Fruit fly (Drosophila melanogaster) whole organism, embryonic: ENCODE measurements around the gene Ssl2.
A peak's percentile ranks its signal among the peaks of the same experiment; 100 is the strongest.

Source experiments
- Adf1 ChIP-seq: fragments of 200-800 bp; sonication (Bioruptor generic); IDR thresholded peaks from 2 replicates; pipeline ENCODE4 v1.3.6; 2022; ENCODE audit warnings: missing biosample characterization, missing genetic modification characterization
- CG10431 ChIP-seq: fragments of 200-800 bp; sonication (Bioruptor generic); optimal IDR thresholded peaks from 3 replicates; lab custom pipeline; 2018; ENCODE audit warnings: missing biosample characterization, mild to moderate bottlenecking, missing genetic modification characterization
- CG10654 ChIP-seq: fragments of 200-800 bp; sonication (Bioruptor generic); optimal IDR thresholded peaks from 2 replicates; lab custom pipeline; 2016; ENCODE audit warnings: missing biosample characterization, missing genetic modification characterization
- CG11696 ChIP-seq: fragments of 200-800 bp; sonication (Bioruptor generic); IDR thresholded peaks from 2 replicates; pipeline ENCODE4 v1.3.6; 2022; ENCODE audit warnings: missing biosample characterization, missing genetic modification characterization
- CG12659 ChIP-seq: fragments of 200-800 bp; sonication (Bioruptor generic); optimal IDR thresholded peaks from 3 replicates; lab custom pipeline; 2017; ENCODE audit warnings: mild to moderate bottlenecking, missing biosample characterization, missing genetic modification reagents, missing genetic modification characterization
- CG15601 ChIP-seq: fragments of 200-800 bp; sonication (Bioruptor generic); optimal IDR thresholded peaks from 3 replicates; lab custom pipeline; 2019; ENCODE audit warnings: missing biosample characterization, mild to moderate bottlenecking, missing genetic modification characterization, moderate library complexity
- CG1603 ChIP-seq: fragments of 200-800 bp; sonication (Bioruptor generic); optimal IDR thresholded peaks from 2 replicates; lab custom pipeline; 2019; ENCODE audit warnings: missing biosample characterization, mild to moderate bottlenecking, missing genetic modification characterization, moderate library complexity
- CG16813 ChIP-seq: fragments of 200-800 bp; sonication (Bioruptor generic); IDR thresholded peaks from 3 replicates; pipeline ENCODE4 v1.3.6; 2022; ENCODE audit warnings: missing biosample characterization, missing genetic modification characterization; ENCODE audit not compliant: partially characterized antibody
- CG18476 ChIP-seq: fragments of 200-800 bp; sonication (Bioruptor generic); optimal IDR thresholded peaks from 2 replicates; lab custom pipeline; 2016; ENCODE audit warnings: missing biosample characterization, mild to moderate bottlenecking, missing genetic modification characterization
- CG18764 ChIP-seq: fragments of 200-800 bp; sonication (Bioruptor generic); optimal IDR thresholded peaks from 3 replicates; lab custom pipeline; 2016; ENCODE audit warnings: missing biosample characterization, missing genetic modification characterization
- CG2120 ChIP-seq: fragments of 200-800 bp; sonication (Bioruptor generic); optimal IDR thresholded peaks from 3 replicates; lab custom pipeline; 2016; ENCODE audit warnings: missing biosample characterization, missing genetic modification characterization
- CG2202 ChIP-seq: fragments of 200-800 bp; sonication (Bioruptor generic); optimal IDR thresholded peaks from 2 replicates; lab custom pipeline; 2018; ENCODE audit warnings: missing biosample characterization, mild to moderate bottlenecking, missing genetic modification characterization
- CG3163 ChIP-seq: fragments of 200-800 bp; sonication (Bioruptor generic); optimal IDR thresholded peaks from 3 replicates; lab custom pipeline; 2016; ENCODE audit warnings: missing biosample characterization, missing genetic modification characterization
- CG5953 ChIP-seq: fragments of 200-800 bp; sonication (Bioruptor generic); IDR thresholded peaks from 2 replicates; pipeline ENCODE4 v1.3.6; 2022; ENCODE audit warnings: missing biosample characterization, missing genetic modification characterization
- CG6791 ChIP-seq: fragments of 200-800 bp; sonication (Bioruptor generic); IDR thresholded peaks from 3 replicates; pipeline ENCODE4 v1.3.6; 2022; ENCODE audit warnings: missing biosample characterization, missing genetic modification characterization; ENCODE audit not compliant: partially characterized antibody
- CG7963 ChIP-seq: fragments of 200-800 bp; sonication (Bioruptor generic); IDR thresholded peaks from 3 replicates; pipeline ENCODE4 v1.3.6; 2022; ENCODE audit warnings: missing biosample characterization, missing genetic modification characterization; ENCODE audit not compliant: partially characterized antibody
- CG9609 ChIP-seq: fragments of 200-800 bp; sonication (Bioruptor generic); optimal IDR thresholded peaks from 3 replicates; lab custom pipeline; 2016; ENCODE audit warnings: missing biosample characterization, missing genetic modification characterization
- CkIIα-i1 ChIP-seq: fragments of 200-800 bp; sonication (Bioruptor generic); IDR thresholded peaks from 2 replicates; pipeline ENCODE4 v1.3.6; 2022; ENCODE audit warnings: missing biosample characterization, missing genetic modification characterization
- Dref ChIP-seq: fragments of 200-800 bp; sonication (Bioruptor generic); IDR thresholded peaks from 2 replicates; pipeline ENCODE4 v1.3.6; 2022; ENCODE audit warnings: missing biosample characterization, missing genetic modification characterization
- Gsc ChIP-seq: fragments of 200-800 bp; sonication (Bioruptor generic); IDR thresholded peaks from 2 replicates; pipeline ENCODE4 v1.3.6; 2022; ENCODE audit warnings: missing biosample characterization, missing genetic modification characterization
- Gug ChIP-seq: fragments of 200-800 bp; sonication (Bioruptor generic); IDR thresholded peaks from 4 replicates; pipeline ENCODE4 v1.3.6; 2022; ENCODE audit warnings: missing biosample characterization, missing genetic modification characterization
- Hsf ChIP-seq: fragments of 200-800 bp; sonication (Bioruptor generic); optimal IDR thresholded peaks from 3 replicates; lab custom pipeline; 2016; ENCODE audit warnings: missing biosample characterization, missing genetic modification characterization
- Mrtf ChIP-seq: fragments of 200-800 bp; sonication (Bioruptor generic); IDR thresholded peaks from 3 replicates; pipeline ENCODE4 v1.3.6; 2022; ENCODE audit warnings: missing biosample characterization, missing genetic modification characterization
- NC2α ChIP-seq: fragments of 200-800 bp; sonication (Bioruptor generic); optimal IDR thresholded peaks from 2 replicates; lab custom pipeline; 2016; ENCODE audit warnings: missing biosample characterization, missing genetic modification characterization
- Sox100B ChIP-seq: fragments of 200-800 bp; sonication (Bioruptor generic); optimal IDR thresholded peaks from 3 replicates; lab custom pipeline; 2018; ENCODE audit warnings: missing biosample characterization, mild to moderate bottlenecking, missing genetic modification characterization
- Ssrp ChIP-seq: fragments of 200-800 bp; sonication (Bioruptor generic); optimal IDR thresholded peaks from 2 replicates; lab custom pipeline; 2018; ENCODE audit warnings: missing biosample characterization, mild to moderate bottlenecking, missing genetic modification characterization, moderate library complexity
- Vsx1 ChIP-seq: fragments of 200-800 bp; sonication (Bioruptor generic); optimal IDR thresholded peaks from 2 replicates; lab custom pipeline; 2017; ENCODE audit warnings: missing biosample characterization, mild to moderate bottlenecking, missing genetic modification characterization, missing genetic modification reagents
- ab ChIP-seq: fragments of 200-800 bp; sonication (Bioruptor generic); optimal IDR thresholded peaks from 2 replicates; lab custom pipeline; 2016; ENCODE audit warnings: missing biosample characterization, missing genetic modification characterization
- abd-A ChIP-seq: fragments of 200-800 bp; sonication (Bioruptor generic); optimal IDR thresholded peaks from 3 replicates; lab custom pipeline; 2019; ENCODE audit warnings: missing biosample characterization, mild to moderate bottlenecking, missing genetic modification characterization, moderate library complexity
- aop ChIP-seq: fragments of 200-800 bp; sonication (Bioruptor generic); IDR thresholded peaks from 2 replicates; pipeline ENCODE4 v1.3.6; 2022; ENCODE audit warnings: missing biosample characterization, missing genetic modification characterization
- cg ChIP-seq: fragments of 200-800 bp; sonication (Bioruptor generic); optimal IDR thresholded peaks from 3 replicates; lab custom pipeline; 2019; ENCODE audit warnings: missing biosample characterization, mild to moderate bottlenecking, missing genetic modification characterization, moderate library complexity
- crc ChIP-seq: fragments of 200-800 bp; sonication (Bioruptor generic); optimal IDR thresholded peaks from 2 replicates; lab custom pipeline; 2016; ENCODE audit warnings: missing biosample characterization, missing genetic modification characterization
- dimm ChIP-seq: fragments of 200-800 bp; sonication (Bioruptor generic); IDR thresholded peaks from 2 replicates; pipeline ENCODE4 v1.3.6; 2022; ENCODE audit warnings: missing biosample characterization, missing genetic modification characterization
- dm ChIP-seq: fragments of 200-800 bp; sonication (Bioruptor generic); optimal IDR thresholded peaks from 3 replicates; lab custom pipeline; 2016; ENCODE audit warnings: missing biosample characterization, missing genetic modification characterization
- eyg ChIP-seq: fragments of 200-800 bp; sonication (Bioruptor generic); optimal IDR thresholded peaks from 3 replicates; lab custom pipeline; 2016; ENCODE audit warnings: missing biosample characterization, missing genetic modification characterization
- gcm ChIP-seq: fragments of 200-800 bp; sonication (Bioruptor generic); optimal IDR thresholded peaks from 2 replicates; lab custom pipeline; 2019; ENCODE audit warnings: missing biosample characterization, mild to moderate bottlenecking, missing genetic modification characterization, moderate library complexity
- gcm2 ChIP-seq: fragments of 200-800 bp; sonication (Bioruptor generic); optimal IDR thresholded peaks from 2 replicates; lab custom pipeline; 2016; ENCODE audit warnings: missing biosample characterization, missing genetic modification characterization
- gfzf ChIP-seq: fragments of 200-800 bp; sonication (Bioruptor generic); optimal IDR thresholded peaks from 2 replicates; lab custom pipeline; 2016; ENCODE audit warnings: missing biosample characterization, mild to moderate bottlenecking, missing genetic modification characterization, moderate library complexity
- gro ChIP-seq: fragments of 200-800 bp; sonication (Bioruptor generic); optimal IDR thresholded peaks from 2 replicates; lab custom pipeline; 2016; ENCODE audit warnings: missing biosample characterization, missing genetic modification characterization
- insv ChIP-seq, 2 experiments: fragments of 200-800 bp; sonication (Bioruptor generic); optimal IDR thresholded peaks; 3 replicates each; lab custom pipeline; 2016 to 2018; ENCODE audit warnings: missing biosample characterization in 2 of 2, missing genetic modification characterization in 2 of 2
- lab ChIP-seq: fragments of 200-800 bp; sonication (Bioruptor generic); optimal IDR thresholded peaks from 3 replicates; lab custom pipeline; 2017; ENCODE audit warnings: missing biosample characterization, missing genetic modification characterization, mild to moderate bottlenecking, moderate library complexity, missing genetic modification reagents
- prd ChIP-seq, 3 experiments: fragments of >200 bp in 2 of 3; fragments of 200-800 bp in 1 of 3; sonication (Bioruptor generic) in 1 of 3; optimal IDR thresholded peaks in 2 of 3; IDR thresholded peaks in 1 of 3; 2 replicates in 2 of 3; 3 replicates in 1 of 3; pipeline versions ENCODE4 v1.3.6 to Lab custom; 2017 to 2022; ENCODE audit warnings: missing biosample characterization in 1 of 3, missing genetic modification characterization in 1 of 3
- pzg ChIP-seq: fragments of 200-800 bp; sonication (Bioruptor generic); optimal IDR thresholded peaks from 3 replicates; lab custom pipeline; 2018; ENCODE audit warnings: missing biosample characterization, mild to moderate bottlenecking, missing genetic modification characterization, moderate library complexity
- sd ChIP-seq: fragments of 200-800 bp; sonication (Bioruptor generic); optimal IDR thresholded peaks from 3 replicates; lab custom pipeline; 2018; ENCODE audit warnings: missing biosample characterization, mild to moderate bottlenecking, missing genetic modification characterization, moderate library complexity
- sr ChIP-seq: fragments of 200-800 bp; sonication (Bioruptor generic); IDR thresholded peaks from 3 replicates; pipeline ENCODE4 v1.3.6; 2022; ENCODE audit warnings: missing biosample characterization, missing genetic modification characterization
- tna ChIP-seq: fragments of 200-800 bp; sonication (Bioruptor generic); IDR thresholded peaks from 2 replicates; pipeline ENCODE4 v1.3.6; 2022; ENCODE audit warnings: missing biosample characterization, missing genetic modification characterization; ENCODE audit not compliant: partially characterized antibody
- twi ChIP-seq: fragments of 200-800 bp; optimal IDR thresholded peaks from 2 replicates; lab custom pipeline; 2019; ENCODE audit warnings: missing biosample characterization, mild to moderate bottlenecking, missing genetic modification characterization, moderate library complexity
- z ChIP-seq: fragments of 200-800 bp; sonication (Bioruptor generic); IDR thresholded peaks from 3 replicates; pipeline ENCODE4 v1.3.6; 2022; ENCODE audit warnings: missing biosample characterization, missing genetic modification characterization
- zen ChIP-seq: fragments of 200-800 bp; sonication (Bioruptor generic); optimal IDR thresholded peaks from 3 replicates; lab custom pipeline; 2018; ENCODE audit warnings: missing biosample characterization, mild to moderate bottlenecking, missing genetic modification characterization, moderate library complexity

Ssl2 gene

DNA sequence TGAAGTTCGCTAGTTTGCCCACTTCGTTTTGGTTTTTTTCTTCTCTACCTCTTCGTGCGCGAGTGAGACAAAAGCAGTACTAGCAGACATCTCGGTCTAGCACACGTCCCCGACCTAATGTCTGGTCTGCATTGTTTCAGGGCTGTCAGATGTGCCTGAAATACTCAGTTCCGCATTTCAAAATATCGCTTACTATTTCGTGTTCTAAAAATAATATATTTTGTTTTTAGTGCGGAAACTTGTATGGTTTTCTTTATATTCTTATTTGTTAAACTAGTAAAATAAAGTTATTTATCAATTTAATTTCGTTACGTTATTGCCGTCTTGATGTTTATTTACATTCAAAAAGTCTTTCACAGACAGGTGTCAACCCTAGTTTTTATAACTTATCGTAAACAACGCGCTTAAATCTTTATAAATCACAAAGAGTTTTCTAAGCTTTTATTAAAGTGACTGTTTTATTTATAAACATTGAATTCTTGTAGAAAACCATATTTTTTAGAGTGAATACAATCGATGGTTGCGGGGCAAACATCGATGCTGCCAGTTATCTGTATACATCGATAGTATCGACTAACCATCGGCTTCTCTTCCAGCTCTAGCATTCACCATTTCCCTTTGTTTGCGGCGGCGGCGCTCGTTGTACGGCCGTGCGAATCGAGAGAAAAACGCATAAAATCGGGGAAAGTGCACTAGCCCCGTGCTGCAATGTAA lies 30.9 kb upstream of the Ssl2 start (continued):
- TF ChIP-seq z (GFP tag; lab: Robert Waterston, UW) (no peak), gcm2 (GFP tag; lab: Kevin White, UChicago) (no peak), tna (GFP tag; lab: Robert Waterston, UW) (no peak), CG15601 (peak; percentile 61), CG6791 (no peak), Gug (GFP tag; lab: Robert Waterston, UW) (peak; percentile 59; the same call in 3 of the 4 replicates), NC2α (no peak), insv (GFP tag; optimal IDR thresholded peaks at IDR 0.05; lab: Kevin White, UChicago) (peak in 1 of 2 experiments; percentile 37), CG10431 (GFP tag; lab: Kevin White, UChicago) (peak; percentile 68), Ssrp (tag; lab: Kevin White, UChicago) (peak; percentile 80), eyg (peak; percentile 31), pzg (GFP tag; lab: Kevin White, UChicago) (peak; percentile 58), CG12659 (peak; percentile 74), Dref (no peak), ab (GFP tag; lab: Kevin White, UChicago) (no peak), gfzf (GFP tag; lab: Kevin White, UChicago) (peak; percentile 19), CG1603 (peak; percentile 64), Mrtf (no peak), Adf1 (no peak), prd (optimal IDR thresholded peaks at IDR 0.05; lab: Kevin White, UChicago) (no peak), prd (GFP tag; IDR thresholded peaks at IDR 0.05; lab: Robert Waterston, UW) (no peak), sd (tag; lab: Kevin White, UChicago) (no peak), cg (no peak), twi (tag; lab: Kevin White, UChicago) (peak; percentile 8), dm (peak; percentile 14), CkIIα-i1 (GFP tag; lab: Robert Waterston, UW) (no peak), dimm (no peak), gcm (GFP tag; lab: Kevin White, UChicago) (peak; percentile 10), sr (no peak), gro (GFP tag; lab: Kevin White, UChicago) (peak; percentile 63), Sox100B (GFP tag; lab: Kevin White, UChicago) (peak; percentile 85), CG9609 (GFP tag; lab: Kevin White, UChicago) (peak; percentile 46), Hsf (GFP tag; lab: Kevin White, UChicago) (peak; percentile 50), CG2120 (GFP tag; lab: Kevin White, UChicago) (peak; percentile 74), CG10654 (GFP tag; lab: Kevin White, UChicago) (peak; percentile 41), CG18476 (peak; percentile 73), CG18764 (no peak), CG3163 (peak; percentile 24), lab (GFP tag; lab: Kevin White, UChicago) (peak; percentile 80), CG7963 (GFP tag; lab: Robert Waterston, UW) (no peak), CG5953 (GFP tag; lab: Robert Waterston, UW) (no peak), abd-A (tag; lab: Kevin White, UChicago) (no peak), Gsc (GFP tag; lab: Robert Waterston, UW) (no peak), aop (no peak), Vsx1 (peak; percentile 8), CG16813 (no peak), CG11696 (no peak), zen (tag; lab: Kevin White, UChicago) (peak; percentile 38), CG2202 (tag; lab: Kevin White, UChicago) (no peak), crc (GFP tag; lab: Kevin White, UChicago) (no peak)
